Worm (Caenorhabditis elegans) whole organism, late embryonic: ENCODE data around the gene ZK899.6.
"Not testable (repeated sequence)": the region's sequence is repeated elsewhere in the genome, so short reads cannot be mapped to it uniquely, and the experiment has no call there.

Experiments used
- C08G9.2 ChIP-seq: sonication (generic microtip); optimal IDR thresholded peaks from 2 replicates; lab custom pipeline; 2016; ENCODE audit warnings: mild to moderate bottlenecking, missing genetic modification characterization, moderate library complexity, missing compliant biosample characterization
- C38D4.7 ChIP-seq: fragments of 200-800 bp; sonication (Bioruptor generic); optimal IDR thresholded peaks from 2 replicates; lab custom pipeline; 2018; ENCODE audit warnings: mild to moderate bottlenecking, missing genetic modification characterization, moderate library complexity, missing compliant biosample characterization
- F13H6.1 ChIP-seq: sonication (generic microtip); optimal IDR thresholded peaks from 2 replicates; lab custom pipeline; 2016; ENCODE audit warnings: missing genetic modification characterization, missing compliant biosample characterization
- K09A11.1 ChIP-seq: sonication (generic microtip); optimal IDR thresholded peaks from 2 replicates; lab custom pipeline; 2017; ENCODE audit warnings: antibody characterized with exemption, mild to moderate bottlenecking, missing genetic modification characterization, missing compliant biosample characterization; ENCODE audit not compliant: insufficient read depth
- T23F11.4 ChIP-seq: fragments of 200-800 bp; sonication (Bioruptor generic); optimal IDR thresholded peaks from 2 replicates; lab custom pipeline; 2018; ENCODE audit warnings: mild to moderate bottlenecking, missing genetic modification characterization, missing compliant biosample characterization
- ahr-1 ChIP-seq: sonication (generic microtip); optimal IDR thresholded peaks from 2 replicates; lab custom pipeline; 2016; ENCODE audit warnings: missing genetic modification characterization, missing compliant biosample characterization
- ceh-18 ChIP-seq: sonication (generic microtip); optimal IDR thresholded peaks from 2 replicates; lab custom pipeline; 2016; ENCODE audit warnings: missing genetic modification characterization, missing compliant biosample characterization
- ceh-2 ChIP-seq: sonication (generic microtip); optimal IDR thresholded peaks from 2 replicates; lab custom pipeline; 2016; ENCODE audit warnings: missing genotype, missing genetic modification characterization, missing compliant biosample characterization
- ceh-22 ChIP-seq: sonication (generic microtip); optimal IDR thresholded peaks from 2 replicates; lab custom pipeline; 2017; ENCODE audit warnings: missing biosample characterization, missing genetic modification characterization
- ceh-34 ChIP-seq: sonication (generic microtip); optimal IDR thresholded peaks from 2 replicates; lab custom pipeline; 2016; ENCODE audit warnings: mild to moderate bottlenecking, missing genetic modification characterization, missing compliant biosample characterization
- ceh-45 ChIP-seq: fragments of 200-800 bp; sonication (Bioruptor generic); IDR thresholded peaks from 2 replicates; pipeline ENCODE4 v1.3.6; 2022; ENCODE audit warnings: missing genetic modification reagents, missing genetic modification characterization, missing compliant biosample characterization
- ceh-48 ChIP-seq: sonication (generic microtip); optimal IDR thresholded peaks from 2 replicates; lab custom pipeline; 2016; ENCODE audit warnings: missing genetic modification characterization, inconsistent platforms, missing compliant biosample characterization
- dve-1 ChIP-seq: sonication (generic microtip); optimal IDR thresholded peaks from 2 replicates; lab custom pipeline; 2017; ENCODE audit warnings: antibody characterized with exemption, mild to moderate bottlenecking, missing genetic modification characterization, missing compliant biosample characterization
- elt-2 ChIP-seq: sonication (generic microtip); optimal IDR thresholded peaks from 2 replicates; lab custom pipeline; 2016; ENCODE audit warnings: missing genetic modification reagents, missing genetic modification characterization, missing compliant biosample characterization
- ets-4 ChIP-seq: sonication (generic microtip); optimal IDR thresholded peaks from 2 replicates; lab custom pipeline; 2016; ENCODE audit warnings: missing genetic modification characterization, missing compliant biosample characterization
- fax-1 ChIP-seq: sonication (generic microtip); optimal IDR thresholded peaks from 2 replicates; lab custom pipeline; 2016; ENCODE audit warnings: missing genotype, missing genetic modification characterization, missing compliant biosample characterization
- hlh-13 ChIP-seq: fragments of 200-800 bp; sonication (Bioruptor generic); optimal IDR thresholded peaks from 2 replicates; lab custom pipeline; 2018; ENCODE audit warnings: mild to moderate bottlenecking, missing genetic modification characterization, missing compliant biosample characterization
- hlh-30 ChIP-seq: sonication (generic microtip); optimal IDR thresholded peaks from 2 replicates; lab custom pipeline; 2017; ENCODE audit warnings: antibody characterized with exemption, missing genetic modification characterization, missing compliant biosample characterization; ENCODE audit not compliant: insufficient read depth
- lin-11 ChIP-seq: fragments of 200-800 bp; sonication (Bioruptor generic); optimal IDR thresholded peaks from 2 replicates; lab custom pipeline; 2018; ENCODE audit warnings: mild to moderate bottlenecking, missing genetic modification characterization, missing compliant biosample characterization
- madf-2 ChIP-seq: sonication (generic microtip); optimal IDR thresholded peaks from 2 replicates; lab custom pipeline; 2017; ENCODE audit warnings: missing genetic modification characterization, missing compliant biosample characterization
- mec-3 ChIP-seq: sonication (generic microtip); optimal IDR thresholded peaks from 2 replicates; lab custom pipeline; 2016; ENCODE audit warnings: borderline replicate concordance, missing genetic modification characterization, missing compliant biosample characterization
- nfya-1 ChIP-seq: sonication (generic microtip); optimal IDR thresholded peaks from 2 replicates; lab custom pipeline; 2017; ENCODE audit warnings: missing genetic modification characterization, mild to moderate bottlenecking, missing compliant biosample characterization, antibody characterized with exemption, moderate library complexity
- nhr-11 ChIP-seq: fragments of 150-350 bp; optimal IDR thresholded peaks from 2 replicates; lab custom pipeline; 2014; ENCODE audit warnings: missing biosample characterization, missing genetic modification characterization
- nhr-232 ChIP-seq: sonication (generic microtip); optimal IDR thresholded peaks from 2 replicates; lab custom pipeline; 2016; ENCODE audit warnings: missing genetic modification characterization, missing compliant biosample characterization
- odd-2 ChIP-seq: sonication (generic microtip); optimal IDR thresholded peaks from 2 replicates; lab custom pipeline; 2017; ENCODE audit warnings: antibody characterized with exemption, mild to moderate bottlenecking, missing genetic modification characterization, missing compliant biosample characterization
- pat-9 ChIP-seq: fragments of 200-800 bp; sonication (Bioruptor generic); optimal IDR thresholded peaks from 2 replicates; lab custom pipeline; 2018; ENCODE audit warnings: mild to moderate bottlenecking, missing genetic modification characterization, moderate library complexity, missing compliant biosample characterization
- pha-4 ChIP-seq: fragments of 150-350 bp; optimal IDR thresholded peaks from 2 replicates; lab custom pipeline; 2018; ENCODE audit warnings: missing biosample characterization, missing genetic modification reagents, missing genetic modification characterization
- pqm-1 ChIP-seq: sonication (generic microtip); optimal IDR thresholded peaks from 2 replicates; lab custom pipeline; 2016; ENCODE audit warnings: missing genetic modification characterization, missing compliant biosample characterization
- pros-1 ChIP-seq: fragments of 150-350 bp; optimal IDR thresholded peaks from 2 replicates; lab custom pipeline; 2014; ENCODE audit warnings: missing biosample characterization, missing genetic modification reagents, missing genetic modification characterization
- sdc-2 ChIP-seq: sonication (generic microtip); optimal IDR thresholded peaks from 2 replicates; lab custom pipeline; 2016; ENCODE audit warnings: missing genotype, missing genetic modification characterization, missing compliant biosample characterization
- sox-2 ChIP-seq: fragments of 200-800 bp; sonication (Bioruptor generic); IDR thresholded peaks from 2 replicates; pipeline ENCODE4 v1.3.6; 2022; ENCODE audit warnings: missing genetic modification reagents, missing genetic modification characterization, missing compliant biosample characterization
- tbx-7 ChIP-seq: sonication (generic microtip); optimal IDR thresholded peaks from 2 replicates; lab custom pipeline; 2016; ENCODE audit warnings: missing genotype, missing genetic modification characterization, missing compliant biosample characterization
- ttx-3 ChIP-seq: sonication (generic microtip); optimal IDR thresholded peaks from 2 replicates; lab custom pipeline; 2016; ENCODE audit warnings: missing genetic modification reagents, missing genetic modification characterization, missing compliant biosample characterization
- unc-86 ChIP-seq: sonication (generic microtip); optimal IDR thresholded peaks from 2 replicates; lab custom pipeline; 2016; ENCODE audit warnings: missing genetic modification characterization, missing compliant biosample characterization
- zip-5 ChIP-seq: sonication (generic microtip); optimal IDR thresholded peaks from 2 replicates; lab custom pipeline; 2016; ENCODE audit warnings: missing genetic modification characterization, missing compliant biosample characterization

The ZK899.6 gene

DNA sequence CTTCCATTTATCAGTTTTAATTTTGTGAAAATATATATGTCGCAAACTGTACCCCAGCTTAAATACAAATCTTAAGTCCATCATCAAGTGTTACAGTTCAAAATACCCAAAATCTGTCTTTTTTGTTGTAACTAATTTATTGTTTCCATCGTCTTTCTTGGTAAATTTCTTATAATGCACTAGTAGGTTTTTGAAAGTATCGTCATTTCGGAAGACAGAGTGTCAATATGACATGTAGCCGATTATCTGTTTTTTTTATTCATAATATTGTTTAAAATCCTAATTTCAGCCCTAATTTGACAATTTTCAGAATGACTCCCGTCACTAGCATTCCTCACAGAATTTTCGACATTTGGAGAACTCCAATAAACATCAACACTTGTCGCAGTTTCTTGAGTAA lies at the start of gene ZK899.6:
ZK899.6 (plus strand) TSS at position 301 of the 400 bp plus-strand sequence.
- TF ChIP-seq fax-1, ttx-3, ceh-48 (tag; lab: Kevin White, UChicago): not testable (repeated sequence)

- TF ChIP-seq ceh-2 (tag; lab: Kevin White, UChicago), result no peak
- TF ChIP-seq pat-9, result no peak
- no peak for TF ChIP-seq pros-1 (tag; lab: Kevin White, UChicago)
- no peak for TF ChIP-seq tbx-7 (tag; lab: Kevin White, UChicago)
- TF ChIP-seq ceh-45 (GFP tag; lab: Robert Waterston, UW), result no peak
- no peak for TF ChIP-seq T23F11.4 (GFP tag; lab: Kevin White, UChicago)
- TF ChIP-seq odd-2, result no peak
- no peak for TF ChIP-seq ceh-18 (tag; lab: Kevin White, UChicago)
- TF ChIP-seq madf-2, result no peak
- no peak for TF ChIP-seq hlh-13 (GFP tag; lab: Kevin White, UChicago)
- no peak for TF ChIP-seq ceh-34 (tag; lab: Kevin White, UChicago)
- no peak for TF ChIP-seq mec-3 (tag; lab: Kevin White, UChicago)
- no peak for TF ChIP-seq ceh-22 (tag; lab: Kevin White, UChicago)
- TF ChIP-seq pha-4 (tag; lab: Kevin White, UChicago), result no peak
- no peak for TF ChIP-seq zip-5 (tag; lab: Kevin White, UChicago)
Observed at ce11 chrX:9417326-9417725, 45.8 kb upstream of the ZK899.6 start.

- TF ChIP-seq sox-2 (no peak), F13H6.1 (tag; lab: Kevin White, UChicago) (no peak), mec-3 (tag; lab: Kevin White, UChicago) (no peak), C38D4.7 (no peak), K09A11.1 (tag; lab: Kevin White, UChicago) (no peak), pqm-1 (no peak), ttx-3 (tag; lab: Kevin White, UChicago) (no peak), unc-86 (tag; lab: Kevin White, UChicago) (no peak), ahr-1 (no peak), nhr-11 (tag; lab: Kevin White, UChicago) (no peak), hlh-30 (tag; lab: Kevin White, UChicago) (no peak), sdc-2 (tag; lab: Kevin White, UChicago) (no peak), ets-4 (tag; lab: Kevin White, UChicago) (no peak)
Observed at ce11 chrX:9417948-9418347, 45.2 kb upstream of the ZK899.6 start.

DNA sequence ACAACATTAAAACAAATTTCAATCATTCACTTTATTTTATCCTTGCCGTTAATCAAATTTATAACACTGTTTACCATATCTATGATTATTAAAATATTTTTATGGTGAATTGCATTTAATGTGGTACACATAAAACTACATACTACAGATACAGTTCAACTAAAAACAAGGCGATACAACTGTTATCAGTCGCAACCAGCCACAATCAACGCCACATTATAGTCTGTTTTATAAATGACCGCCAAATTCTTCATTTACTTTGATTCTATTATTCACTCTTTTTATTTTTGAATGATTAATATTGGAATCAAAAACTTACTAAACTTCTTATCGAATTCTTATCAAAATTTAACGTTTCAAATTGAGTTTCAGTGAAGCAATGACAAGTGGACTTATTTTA lies 35.1 kb upstream of the ZK899.6 start, which contains the start of gene B0272.4:
B0272.4 (plus strand) TSS at position 373 of the 400 bp plus-strand sequence.
- TF ChIP-seq dve-1 (tag; lab: Kevin White, UChicago) (no peak), lin-11 (tag; lab: Kevin White, UChicago) (no peak), nhr-232 (tag; lab: Kevin White, UChicago) (no peak), nhr-11 (tag; lab: Kevin White, UChicago) (no peak), C08G9.2 (tag; lab: Kevin White, UChicago) (no peak), nfya-1 (tag; lab: Kevin White, UChicago) (no peak), pat-9 (no peak), elt-2 (tag; lab: Kevin White, UChicago) (peak; percentile 67)
